Worm (Caenorhabditis elegans): ENCODE measurements around the gene F11C7.6.

- TF ChIP-seq pha-4 (tag; optimal IDR thresholded peaks at IDR 0.05) (no peak), F13H6.1 (tag; optimal IDR thresholded peaks at IDR 0.05) (no peak), nfya-1 (tag; optimal IDR thresholded peaks at IDR 0.05) (no peak), nhr-232 (tag; optimal IDR thresholded peaks at IDR 0.05) (no peak), hlh-6 (tag; optimal IDR thresholded peaks at IDR 0.05) (no peak), pag-3 (tag; optimal IDR thresholded peaks at IDR 0.05; ENCODE audit: borderline replicate concordance) (no peak)
Observed at ce11 chrX:17362529-17362928, 38.8 kb upstream of the F11C7.6 start, which contains the start of gene F10D7.11.
